Worm (Caenorhabditis elegans) whole organism, L1 larva: Measurements from ENCODE around the gene C09F5.3.

ENCODE experiments used
- lin-35 ChIP-seq, 2 experiments: fragments of 150-350 bp; optimal IDR thresholded peaks; 2 replicates each; lab custom pipeline; 2014; ENCODE audit warnings: missing biosample characterization in 2 of 2, missing genetic modification characterization in 2 of 2, missing genetic modification reagents in 2 of 2
- pqm-1 ChIP-seq: sonication (generic microtip); optimal IDR thresholded peaks from 3 replicates; lab custom pipeline; 2017; ENCODE audit warnings: missing biosample characterization, missing genetic modification characterization
- sup-37 ChIP-seq: fragments of 200-800 bp; sonication (Bioruptor generic); optimal IDR thresholded peaks from 2 replicates; lab custom pipeline; 2018; ENCODE audit warnings: mild to moderate bottlenecking, missing genetic modification characterization, missing compliant biosample characterization
- tlp-1 ChIP-seq: fragments of 150-350 bp; optimal IDR thresholded peaks from 2 replicates; lab custom pipeline; 2014; ENCODE audit warnings: missing biosample characterization, missing genetic modification characterization

ce11 chrIII:710042-710441 lies 45.0 kb upstream of the C09F5.3 start:
- TF ChIP-seq sup-37 (GFP tag; lab: Kevin White, UChicago) = no peak
- TF ChIP-seq lin-35 (GFP tag; optimal IDR thresholded peaks at IDR 0.05; lab: Kevin White, UChicago) = no peak
- no peak for TF ChIP-seq pqm-1 (tag; lab: Kevin White, UChicago)
- TF ChIP-seq tlp-1 (tag; lab: Kevin White, UChicago) = no peak
